Worm (Caenorhabditis elegans): Measurements from ENCODE around the gene wht-8.

- TF ChIP-seq dao-5 (tag; optimal IDR thresholded peaks at IDR 0.05) (no peak), him-1 (tag; optimal IDR thresholded peaks at IDR 0.05) (no peak)
Observed at ce11 chrIII:11238790-11239189, 20.2 kb downstream of the wht-8 start.

All from whole organism, L4/young adult.